Worm (Caenorhabditis elegans) whole organism, early embryonic: Measurements from ENCODE around the gene F38B6.4.

ENCODE experiments used
- B0310.2 ChIP-seq: sonication (generic microtip); optimal IDR thresholded peaks from 2 replicates; lab custom pipeline; 2016; ENCODE audit warnings: mild to moderate bottlenecking, missing genetic modification characterization, missing compliant biosample characterization
- aly-1 ChIP-seq: sonication (generic microtip); optimal IDR thresholded peaks from 2 replicates; lab custom pipeline; 2016; ENCODE audit warnings: missing genetic modification characterization, missing compliant biosample characterization
- ama-1 ChIP-seq: fragments of 150-350 bp; optimal IDR thresholded peaks from 2 replicates; lab custom pipeline; 2014
- ceh-13 ChIP-seq: fragments of 200-800 bp; sonication (Bioruptor generic); optimal IDR thresholded peaks from 2 replicates; lab custom pipeline; 2018; ENCODE audit warnings: mild to moderate bottlenecking, missing genetic modification characterization, missing compliant biosample characterization
- ets-7 ChIP-seq: sonication (generic microtip); optimal IDR thresholded peaks from 2 replicates; lab custom pipeline; 2016; ENCODE audit warnings: missing genotype, missing genetic modification characterization, missing compliant biosample characterization
- hmbx-1 ChIP-seq: sonication (generic microtip); optimal IDR thresholded peaks from 2 replicates; lab custom pipeline; 2016; ENCODE audit warnings: mild to moderate bottlenecking, missing genetic modification characterization, missing compliant biosample characterization
- hmg-4 ChIP-seq: fragments of 200-800 bp; sonication (Bioruptor generic); optimal IDR thresholded peaks from 2 replicates; lab custom pipeline; 2018; ENCODE audit warnings: mild to moderate bottlenecking, missing genetic modification characterization, missing compliant biosample characterization
- hnd-1 ChIP-seq: sonication (generic microtip); optimal IDR thresholded peaks from 2 replicates; lab custom pipeline; 2016; ENCODE audit warnings: missing genetic modification characterization, missing compliant biosample characterization
- pes-1 ChIP-seq: fragments of 200-800 bp; sonication (Bioruptor generic); IDR thresholded peaks from 2 replicates; pipeline ENCODE4 v1.3.6; 2022; ENCODE audit warnings: missing genetic modification reagents, missing genetic modification characterization, missing compliant biosample characterization
- scrt-1 ChIP-seq: fragments of 200-800 bp; sonication (Bioruptor generic); IDR thresholded peaks from 2 replicates; pipeline ENCODE4 v1.3.6; 2022; ENCODE audit warnings: missing genetic modification characterization, missing compliant biosample characterization
- sea-1 ChIP-seq: fragments of 200-800 bp; sonication (Bioruptor generic); conservative IDR thresholded peaks from 2 replicates; pipeline ENCODE4 v1.3.6; 2022; ENCODE audit warnings: missing genetic modification characterization, missing compliant biosample characterization
- tbx-37 ChIP-seq: fragments of 200-800 bp; sonication (Bioruptor generic); conservative IDR thresholded peaks from 2 replicates; pipeline ENCODE4 v1.3.6; 2022; ENCODE audit warnings: missing genetic modification reagents, missing genetic modification characterization, missing compliant biosample characterization
- tra-4 ChIP-seq: sonication (generic microtip); optimal IDR thresholded peaks from 2 replicates; lab custom pipeline; 2017; ENCODE audit warnings: missing genetic modification characterization, missing compliant biosample characterization

DNA sequence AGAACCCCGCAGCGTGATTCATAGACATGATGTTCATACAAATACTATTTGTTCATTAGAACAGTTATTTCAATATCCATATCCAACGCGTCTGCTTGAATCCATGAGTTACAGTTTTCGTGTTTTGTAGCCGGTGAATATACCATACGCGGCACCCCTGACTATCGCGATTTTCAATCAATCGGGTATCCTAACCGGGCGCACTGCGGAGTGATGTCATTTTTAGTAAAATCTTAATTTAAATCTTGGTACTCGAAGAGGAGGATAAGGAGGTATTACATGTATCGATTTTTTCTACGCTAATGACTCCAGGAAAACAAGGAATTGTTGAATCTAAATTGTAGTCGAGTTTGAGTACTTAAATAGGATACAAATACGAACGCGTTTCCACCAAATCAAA lies 5.3 kb upstream of the F38B6.4 start:
- TF ChIP-seq tbx-37 (GFP tag; lab: Robert Waterston, UW): no peak
- TF ChIP-seq ama-1 (lab: Kevin White, UChicago): no peak
- no peak for TF ChIP-seq hmg-4
- TF ChIP-seq aly-1 (tag; lab: Kevin White, UChicago): no peak
- no peak for TF ChIP-seq ets-7 (tag; lab: Kevin White, UChicago)
- no peak for TF ChIP-seq hmbx-1 (tag; lab: Kevin White, UChicago)
- TF ChIP-seq B0310.2 (tag; lab: Kevin White, UChicago): no peak
- TF ChIP-seq scrt-1 (GFP tag; lab: Robert Waterston, UW): no peak
- no peak for TF ChIP-seq hnd-1 (tag; lab: Kevin White, UChicago)
- TF ChIP-seq ceh-13 (GFP tag; lab: Kevin White, UChicago): no peak
- no peak for TF ChIP-seq tra-4 (tag; lab: Kevin White, UChicago)
- no peak for TF ChIP-seq sea-1 (GFP tag; lab: Robert Waterston, UW)
- TF ChIP-seq pes-1 (GFP tag; lab: Robert Waterston, UW): no peak
